Worm (Caenorhabditis elegans): ENCODE data around the gene T24G10.2.

ce11 chrIII:5402419-5402818 is 40.1 kb downstream of the T24G10.2 start:
- no peak for TF ChIP-seq pqm-1 (tag; optimal IDR thresholded peaks at IDR 0.05)
- TF ChIP-seq ttx-3 (tag; optimal IDR thresholded peaks at IDR 0.05): no peak
- TF ChIP-seq syd-9 (tag; optimal IDR thresholded peaks at IDR 0.05): no peak

Measured in whole organism, late embryonic.